Fruit fly (Drosophila melanogaster) whole organism, prepupa: Measurements from ENCODE around the gene miple1.

Source experiments
- CG11762 ChIP-seq: fragments of 200-800 bp; sonication (Bioruptor generic); optimal IDR thresholded peaks from 3 replicates; lab custom pipeline; 2016; ENCODE audit warnings: missing biosample characterization, missing genetic modification characterization; ENCODE audit not compliant: insufficient read depth
- CG1621 ChIP-seq: fragments of 200-800 bp; sonication (Bioruptor generic); optimal IDR thresholded peaks from 3 replicates; lab custom pipeline; 2018; ENCODE audit warnings: missing biosample characterization, mild to moderate bottlenecking, missing genetic modification characterization
- CG16779 ChIP-seq: fragments of 200-800 bp; sonication (Bioruptor generic); optimal IDR thresholded peaks from 3 replicates; lab custom pipeline; 2017; ENCODE audit warnings: missing biosample characterization, mild to moderate bottlenecking, missing genetic modification characterization
- CG3032 ChIP-seq: fragments of 200-800 bp; optimal IDR thresholded peaks from 2 replicates; lab custom pipeline; 2019; ENCODE audit warnings: missing biosample characterization, mild to moderate bottlenecking, missing genetic modification characterization, moderate library complexity
- CG32006 ChIP-seq: fragments of 200-800 bp; sonication (Bioruptor generic); optimal IDR thresholded peaks from 3 replicates; lab custom pipeline; 2017; ENCODE audit warnings: missing biosample characterization, mild to moderate bottlenecking, missing genetic modification characterization
- CG3919 ChIP-seq: fragments of 200-800 bp; sonication (Bioruptor generic); optimal IDR thresholded peaks from 3 replicates; lab custom pipeline; 2016; ENCODE audit warnings: missing biosample characterization, missing genetic modification characterization
- Eip93F ChIP-seq: fragments of 200-800 bp; sonication (Bioruptor generic); optimal IDR thresholded peaks from 2 replicates; lab custom pipeline; 2016; ENCODE audit warnings: missing biosample characterization, mild to moderate bottlenecking, missing genetic modification characterization
- Lpt ChIP-seq: fragments of 200-800 bp; sonication (Bioruptor generic); optimal IDR thresholded peaks from 3 replicates; lab custom pipeline; 2016; ENCODE audit warnings: missing biosample characterization, missing genetic modification characterization
- OdsH ChIP-seq: fragments of 200-800 bp; sonication (Bioruptor generic); optimal IDR thresholded peaks from 3 replicates; lab custom pipeline; 2016; ENCODE audit warnings: missing biosample characterization, missing genetic modification characterization
- Sox15 ChIP-seq: fragments of 200-800 bp; sonication (Bioruptor generic); optimal IDR thresholded peaks from 3 replicates; lab custom pipeline; 2016; ENCODE audit warnings: missing biosample characterization, missing genetic modification characterization
- fd59A ChIP-seq: fragments of 200-800 bp; sonication (Bioruptor generic); optimal IDR thresholded peaks from 2 replicates; lab custom pipeline; 2017; ENCODE audit warnings: missing biosample characterization, mild to moderate bottlenecking, missing genetic modification characterization, missing genetic modification reagents
- fkh ChIP-seq: fragments of 200-800 bp; sonication (Bioruptor generic); optimal IDR thresholded peaks from 3 replicates; lab custom pipeline; 2017; ENCODE audit warnings: missing biosample characterization, mild to moderate bottlenecking, missing genetic modification characterization, moderate library complexity
- net ChIP-seq: fragments of 200-800 bp; sonication (Bioruptor generic); optimal IDR thresholded peaks from 3 replicates; lab custom pipeline; 2016; ENCODE audit warnings: missing biosample characterization, missing genetic modification characterization
- vri ChIP-seq: fragments of 200-800 bp; sonication (Bioruptor generic); optimal IDR thresholded peaks from 3 replicates; lab custom pipeline; 2016; ENCODE audit warnings: missing biosample characterization, mild to moderate bottlenecking, missing genetic modification characterization

DNA sequence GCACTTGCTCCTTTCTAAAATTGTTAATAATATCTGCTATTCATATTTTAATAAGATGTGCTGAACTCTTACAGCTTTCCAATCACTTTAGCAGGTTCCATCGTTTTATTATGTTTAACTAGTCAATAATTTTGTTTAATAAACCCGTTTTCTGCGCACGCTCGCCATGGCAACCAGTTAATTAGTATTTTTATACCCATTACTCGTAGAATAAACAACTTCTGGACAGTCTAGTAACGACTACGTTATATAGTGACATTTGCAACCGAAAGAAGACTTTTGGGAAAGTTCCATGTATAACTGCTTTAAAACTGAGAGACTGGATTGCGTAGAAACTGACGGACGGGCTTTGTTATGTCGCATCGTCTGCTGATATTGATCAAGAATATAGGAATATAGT, 33.8 kb upstream of the miple1 start, which contains the start of gene CG34453:
- TF ChIP-seq OdsH (GFP tag; lab: Kevin White, UChicago) = no peak
- TF ChIP-seq fkh (GFP tag; lab: Kevin White, UChicago) = no peak
- TF ChIP-seq Lpt (GFP tag; lab: Kevin White, UChicago) = no peak
- TF ChIP-seq fd59A (GFP tag; lab: Kevin White, UChicago) = no peak
- TF ChIP-seq net (GFP tag; lab: Kevin White, UChicago) = no peak
- TF ChIP-seq CG16779 = no peak
- no peak for TF ChIP-seq CG3919 (GFP tag; lab: Kevin White, UChicago)
- no peak for TF ChIP-seq Eip93F (GFP tag; lab: Kevin White, UChicago)
- no peak for TF ChIP-seq Sox15
- TF ChIP-seq CG32006 (GFP tag; lab: Kevin White, UChicago) = no peak
- no peak for TF ChIP-seq CG1621 (tag; lab: Kevin White, UChicago)
- TF ChIP-seq vri (GFP tag; lab: Kevin White, UChicago) = no peak
- no peak for TF ChIP-seq CG11762 (GFP tag; lab: Kevin White, UChicago)
- TF ChIP-seq CG3032 = no peak
